Worm (Caenorhabditis elegans) whole organism, L4/young adult: ENCODE measurements around the gene egl-17.

Source experiments
- W03F9.2 ChIP-seq: fragments of 150-350 bp; optimal IDR thresholded peaks from 2 replicates; lab custom pipeline; 2014; ENCODE audit warnings: missing biosample characterization, missing genetic modification characterization
- him-1 ChIP-seq: sonication (generic microtip); optimal IDR thresholded peaks from 2 replicates; lab custom pipeline; 2016; ENCODE audit warnings: missing genotype, missing genetic modification reagents, missing genetic modification characterization, missing compliant biosample characterization

DNA sequence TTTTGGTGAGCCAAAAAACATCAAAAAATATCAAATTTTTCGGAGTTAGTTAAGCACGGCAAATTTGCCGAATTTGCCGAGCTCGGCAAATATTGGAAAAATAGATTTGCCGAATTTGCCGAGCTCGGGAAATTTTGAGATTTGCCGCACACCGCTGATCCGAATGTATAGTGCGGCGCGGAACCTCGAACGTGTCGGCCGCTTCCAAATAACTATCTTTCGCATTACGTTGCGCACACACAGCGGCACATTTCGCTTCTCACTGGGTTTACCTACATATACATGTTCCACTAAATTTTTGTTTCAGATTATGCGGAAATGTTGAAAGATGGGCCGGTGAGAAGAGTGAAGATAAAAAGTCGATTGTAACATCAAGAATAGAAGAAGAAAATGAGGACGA, 7.3 kb downstream of the egl-17 start:
- TF ChIP-seq him-1 (no peak), W03F9.2 (no peak)
